ENCODE assay signal across 5 fruit fly cellular contexts in the genomic region with DNA sequence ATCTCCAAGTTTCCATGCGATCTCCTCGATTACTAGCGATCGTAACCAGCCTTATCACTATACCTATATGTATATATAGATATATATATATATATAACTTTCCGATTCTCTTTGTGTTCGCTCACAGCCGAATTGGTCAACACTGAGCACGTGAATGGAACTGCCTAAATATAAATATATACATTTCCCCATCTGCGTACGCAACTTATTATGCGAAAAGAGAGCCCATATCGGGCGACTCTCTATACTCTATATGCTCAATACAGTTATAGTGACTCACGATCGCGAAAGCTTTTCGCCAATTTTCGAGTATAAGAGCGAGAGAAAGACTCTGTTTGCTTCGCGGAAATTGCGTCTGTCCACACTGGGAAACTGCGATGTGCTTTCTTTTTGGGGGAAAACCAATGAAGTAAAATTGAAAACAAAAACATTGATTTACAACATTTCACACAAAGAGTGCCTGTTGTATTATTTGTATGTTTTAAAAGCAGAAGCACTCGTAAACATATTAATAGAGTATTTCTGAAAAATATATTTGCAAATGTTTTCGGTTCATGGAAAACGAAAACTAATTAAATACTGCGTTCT.
TF ChIP-seq lines count a peak whose summit lies in the region.

No protein-coding gene starts in this region.

- TF ChIP-seq CTCF in whole organism, embryonic (GFP tag; optimal IDR thresholded peaks at IDR 0.05; lab: Kevin White, UChicago): no peak

TF ChIP-seq in whole organism, adult, 20 proteins besides CTCF, POLR2A, EP300 and RAD21 (continues in another document):
- TF ChIP-seq pad (GFP tag; optimal IDR thresholded peaks at IDR 0.05; lab: Kevin White, UChicago) (peak; percentile 89), ovo (GFP tag; optimal IDR thresholded peaks at IDR 0.05; lab: Kevin White, UChicago) (peak; percentile 4), CG12768 (GFP tag; optimal IDR thresholded peaks at IDR 0.05; lab: Kevin White, UChicago) (no peak), cnc (optimal IDR thresholded peaks at IDR 0.05; lab: Kevin White, UChicago) (no peak), CG7101 (tag; optimal IDR thresholded peaks at IDR 0.05; lab: Kevin White, UChicago) (no peak), Mnt (GFP tag; optimal IDR thresholded peaks at IDR 0.05; lab: Kevin White, UChicago) (peak; percentile 25), CG5204 (GFP tag; optimal IDR thresholded peaks at IDR 0.05; lab: Kevin White, UChicago) (no peak), cic (GFP tag; optimal IDR thresholded peaks at IDR 0.05; lab: Kevin White, UChicago) (no peak), bab1 (GFP tag; optimal IDR thresholded peaks at IDR 0.05; lab: Kevin White, UChicago) (peak; percentile 40), Clk (GFP tag; optimal IDR thresholded peaks at IDR 0.05; lab: Kevin White, UChicago) (no peak), CG33017 (tag; optimal IDR thresholded peaks at IDR 0.05; lab: Kevin White, UChicago) (no peak), Hr96 (GFP tag; optimal IDR thresholded peaks at IDR 0.05; lab: Kevin White, UChicago) (no peak), Crg-1 (GFP tag; optimal IDR thresholded peaks at IDR 0.05; lab: Kevin White, UChicago) (no peak), CG11617 (GFP tag; optimal IDR thresholded peaks at IDR 0.05; lab: Kevin White, UChicago) (no peak), toe (GFP tag; optimal IDR thresholded peaks at IDR 0.05; lab: Kevin White, UChicago) (no peak), CG14711 (tag; optimal IDR thresholded peaks at IDR 0.05; lab: Kevin White, UChicago) (no peak), kay (GFP tag; lab: Kevin White, UChicago; ENCODE audit: borderline replicate concordance) (peak; percentile 39)

TF ChIP-seq in whole organism, embryonic, 481 proteins besides CTCF, POLR2A, EP300 and RAD21:
- TF ChIP-seq sens (GFP tag; lab: Kevin White, UChicago) (peak; percentile 68), cwo (GFP tag; optimal IDR thresholded peaks at IDR 0.05; lab: Kevin White, UChicago) (peak; percentile 88), CG18599 (GFP tag; optimal IDR thresholded peaks at IDR 0.05; lab: Kevin White, UChicago) (peak; percentile 7), vvl (GFP tag; IDR thresholded peaks at IDR 0.05; lab: Robert Waterston, UW) (peak; percentile 30; the same call in 1 of the 2 replicates), lab (GFP tag; optimal IDR thresholded peaks at IDR 0.05; lab: Kevin White, UChicago) (peak; percentile 31), CG17802 (tag; optimal IDR thresholded peaks at IDR 0.05; lab: Kevin White, UChicago) (peak; percentile 14), CG13894 (tag; optimal IDR thresholded peaks at IDR 0.05; lab: Kevin White, UChicago) (peak; percentile 35), Trl (optimal IDR thresholded peaks at IDR 0.05; lab: Kevin White, UChicago) (peak; percentile 18 to 60), Trl (GFP tag; optimal IDR thresholded peaks at IDR 0.05; lab: Kevin White, UChicago) (no peak), CG10462 (GFP tag; optimal IDR thresholded peaks at IDR 0.05; lab: Kevin White, UChicago) (no peak), CG6654 (GFP tag; optimal IDR thresholded peaks at IDR 0.05; lab: Kevin White, UChicago) (no peak), CG10959 (GFP tag; IDR thresholded peaks at IDR 0.05; lab: Robert Waterston, UW) (no peak)

TF ChIP-seq in whole organism, prepupa, 60 proteins besides CTCF, POLR2A, EP300 and RAD21:
- TF ChIP-seq CG11762 (GFP tag; optimal IDR thresholded peaks at IDR 0.05; lab: Kevin White, UChicago; ENCODE audit: insufficient read depth) (no peak), CG32006 (GFP tag; optimal IDR thresholded peaks at IDR 0.05; lab: Kevin White, UChicago) (peak; percentile 6), Eip93F (GFP tag; optimal IDR thresholded peaks at IDR 0.05; lab: Kevin White, UChicago) (peak; percentile 30), spab (GFP tag; optimal IDR thresholded peaks at IDR 0.05; lab: Kevin White, UChicago) (no peak), vri (GFP tag; optimal IDR thresholded peaks at IDR 0.05; lab: Kevin White, UChicago) (peak; percentile 13), Eip78C (GFP tag; lab: Kevin White, UChicago) (peak; percentile 70)

TF ChIP-seq in whole organism, pupa, 21 proteins besides CTCF, POLR2A, EP300 and RAD21:
- TF ChIP-seq CG13204 (GFP tag; optimal IDR thresholded peaks at IDR 0.05; lab: Kevin White, UChicago) (no peak), CG32121 (GFP tag; IDR thresholded peaks at IDR 0.05; lab: Robert Waterston, UW) (no peak), Ets98B (GFP tag; IDR thresholded peaks at IDR 0.05; lab: Robert Waterston, UW) (peak; percentile 9; the same call in 1 of the 2 replicates), Pif1B (GFP tag; optimal IDR thresholded peaks at IDR 0.05; lab: Kevin White, UChicago) (peak; percentile 27), CG4496 (GFP tag; IDR thresholded peaks at IDR 0.05; lab: Robert Waterston, UW) (0 out of 3 replicates have a peak, but pooled peaks have one; percentile 23)

TF ChIP-seq in whole organism, wandering third instar larva, 38 proteins besides CTCF, POLR2A, EP300 and RAD21:
- no peak for TF ChIP-seq Jra (GFP tag; optimal IDR thresholded peaks at IDR 0.05; lab: Kevin White, UChicago)
- peak; percentile 2 for TF ChIP-seq Hnf4 (GFP tag; optimal IDR thresholded peaks at IDR 0.05; lab: Kevin White, UChicago)
- no peak for TF ChIP-seq Rel (GFP tag; optimal IDR thresholded peaks at IDR 0.05; lab: Kevin White, UChicago)
- peak; percentile 94 for TF ChIP-seq Rel (tag; optimal IDR thresholded peaks at IDR 0.05; lab: Kevin White, UChicago)
- TF ChIP-seq Sp1 (GFP tag; optimal IDR thresholded peaks at IDR 0.05; lab: Kevin White, UChicago): no peak
- no peak for TF ChIP-seq CG32264 (GFP tag; optimal IDR thresholded peaks at IDR 0.05; lab: Kevin White, UChicago)
- no peak for TF ChIP-seq br (GFP tag; optimal IDR thresholded peaks at IDR 0.05; lab: Kevin White, UChicago)
- TF ChIP-seq sage (GFP tag; optimal IDR thresholded peaks at IDR 0.05; lab: Kevin White, UChicago): peak; percentile 17
- no peak for TF ChIP-seq psq (GFP tag; optimal IDR thresholded peaks at IDR 0.05; lab: Kevin White, UChicago)
- no peak for TF ChIP-seq dmrt93B (GFP tag; optimal IDR thresholded peaks at IDR 0.05; lab: Kevin White, UChicago)
